Fruit fly (Drosophila melanogaster): ENCODE measurements around the gene CG17261.
A peak's percentile ranks its signal among the peaks of the same experiment; 100 is the strongest.

CG17261 gene

DNA sequence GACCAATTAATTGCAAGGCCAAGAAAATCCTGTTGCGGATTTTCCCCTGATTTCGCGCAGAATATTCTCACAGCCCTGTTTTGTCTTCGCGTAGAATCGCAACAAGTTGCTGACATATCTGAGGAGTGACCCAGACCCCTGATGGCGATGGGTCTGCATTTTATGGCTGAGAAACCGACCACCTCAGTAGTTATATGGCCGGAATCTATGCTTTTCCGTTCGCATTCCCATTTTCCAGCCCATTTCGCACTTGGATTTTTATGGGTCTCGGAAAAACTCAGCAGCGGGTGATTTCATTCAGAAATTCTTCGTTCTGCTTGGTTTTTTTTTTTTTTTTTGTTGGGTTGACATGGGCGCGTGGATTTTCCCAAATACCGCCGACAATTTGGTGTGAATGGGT lies 40.5 kb downstream of the CG17261 start:
- TF ChIP-seq sage (GFP tag; optimal IDR thresholded peaks at IDR 0.05) (no peak), fru (GFP tag; optimal IDR thresholded peaks at IDR 0.05) (no peak), Mio (GFP tag; optimal IDR thresholded peaks at IDR 0.05) (no peak), Hr83 (GFP tag; optimal IDR thresholded peaks at IDR 0.05; ENCODE audit: poor library complexity, severe bottlenecking) (no peak), brk (GFP tag; optimal IDR thresholded peaks at IDR 0.05) (no peak), Rel (GFP tag; optimal IDR thresholded peaks at IDR 0.05) (no peak), Rel (tag; optimal IDR thresholded peaks at IDR 0.05) (no peak), Hr78 (GFP tag; optimal IDR thresholded peaks at IDR 0.05) (no peak), N (GFP tag; optimal IDR thresholded peaks at IDR 0.05) (no peak), dmrt93B (GFP tag; optimal IDR thresholded peaks at IDR 0.05) (no peak), foxo (GFP tag; optimal IDR thresholded peaks at IDR 0.05) (no peak), dl (GFP tag; optimal IDR thresholded peaks at IDR 0.05; ENCODE audit: insufficient read depth in 1 of 2, partially characterized antibody in 2 of 2) (no peak), Dfd (GFP tag; optimal IDR thresholded peaks at IDR 0.05) (no peak), ey (GFP tag; optimal IDR thresholded peaks at IDR 0.05) (no peak), CrebA (GFP tag; optimal IDR thresholded peaks at IDR 0.05; ENCODE audit: borderline replicate concordance) (no peak), tai (GFP tag; optimal IDR thresholded peaks at IDR 0.05) (no peak), GATAd (GFP tag; optimal IDR thresholded peaks at IDR 0.05) (no peak), lola (GFP tag; optimal IDR thresholded peaks at IDR 0.05) (no peak), dsf (GFP tag; optimal IDR thresholded peaks at IDR 0.05; ENCODE audit: borderline replicate concordance) (no peak), jim (GFP tag; optimal IDR thresholded peaks at IDR 0.05) (no peak)

DNA sequence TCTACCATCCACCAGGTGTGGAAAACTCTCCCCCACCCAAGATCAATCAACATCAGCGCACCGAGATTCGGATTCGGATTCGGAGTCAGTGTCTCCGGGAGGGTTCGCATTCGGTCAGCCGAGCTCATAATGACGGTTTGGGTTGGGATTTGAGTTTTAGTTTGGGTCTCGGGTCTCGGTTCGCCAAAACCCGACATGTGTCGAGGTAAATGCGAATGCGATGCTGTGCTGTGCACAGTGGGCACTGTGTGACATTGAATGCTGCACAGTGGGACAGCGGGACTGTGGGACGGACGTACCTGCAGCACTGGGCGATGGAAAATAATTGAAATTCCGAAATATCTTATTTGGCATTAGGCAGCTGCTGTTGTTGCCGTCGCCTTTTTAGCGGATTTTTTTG lies 41.2 kb downstream of the CG17261 start:
- no peak for TF ChIP-seq Rel (GFP tag; optimal IDR thresholded peaks at IDR 0.05)
- TF ChIP-seq Rel (tag; optimal IDR thresholded peaks at IDR 0.05): no peak
- no peak for TF ChIP-seq brk (GFP tag; optimal IDR thresholded peaks at IDR 0.05)
- no peak for TF ChIP-seq Jra (GFP tag; optimal IDR thresholded peaks at IDR 0.05)
- no peak for TF ChIP-seq Vsx2 (GFP tag; optimal IDR thresholded peaks at IDR 0.05; ENCODE audit: partially characterized antibody)
- no peak for TF ChIP-seq Dfd (GFP tag; optimal IDR thresholded peaks at IDR 0.05)
- no peak for TF ChIP-seq OdsH (GFP tag; optimal IDR thresholded peaks at IDR 0.05)
- no peak for TF ChIP-seq jim (GFP tag; optimal IDR thresholded peaks at IDR 0.05)
- TF ChIP-seq woc (GFP tag; optimal IDR thresholded peaks at IDR 0.05): no peak
- TF ChIP-seq fru (GFP tag; optimal IDR thresholded peaks at IDR 0.05): no peak
- TF ChIP-seq dl (GFP tag; optimal IDR thresholded peaks at IDR 0.05; ENCODE audit: insufficient read depth in 1 of 2, partially characterized antibody in 2 of 2): no peak
- no peak for TF ChIP-seq CG32264 (GFP tag; optimal IDR thresholded peaks at IDR 0.05)
- no peak for TF ChIP-seq br (GFP tag; optimal IDR thresholded peaks at IDR 0.05)

DNA sequence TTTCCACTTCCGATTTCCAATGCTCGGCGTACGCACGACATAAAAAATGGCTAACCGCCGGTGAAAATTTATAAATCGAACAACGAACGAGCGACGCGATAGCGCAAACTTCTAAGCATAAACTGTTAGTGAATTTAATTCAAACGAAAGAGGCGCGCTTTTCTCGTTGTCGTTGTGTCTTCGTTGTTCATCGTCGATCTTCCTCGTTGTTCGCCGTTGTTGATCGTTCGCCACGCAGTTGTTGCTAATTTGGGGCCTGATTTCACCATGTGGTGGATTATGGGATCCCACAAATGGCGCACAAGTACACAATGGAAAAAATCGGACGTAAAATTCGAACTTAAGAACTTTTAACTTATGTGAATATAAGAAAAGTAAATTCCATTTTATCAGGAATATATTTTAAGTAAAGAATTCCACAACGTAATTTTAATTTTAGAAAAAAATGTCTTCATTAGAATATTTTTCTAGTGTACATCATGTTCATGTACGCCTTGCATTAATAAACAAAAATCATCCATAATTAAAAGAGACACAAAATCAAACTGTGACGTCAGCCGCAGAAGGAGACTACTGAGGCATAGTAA lies 44.0 kb downstream of the CG17261 start:
- TF ChIP-seq CG9705 (GFP tag; optimal IDR thresholded peaks at IDR 0.05) (no peak), usp (GFP tag; optimal IDR thresholded peaks at IDR 0.05) (no peak), tai (GFP tag; optimal IDR thresholded peaks at IDR 0.05) (no peak), fru (GFP tag; optimal IDR thresholded peaks at IDR 0.05) (peak; percentile 48), Myc (optimal IDR thresholded peaks at IDR 0.05) (no peak), pan (optimal IDR thresholded peaks at IDR 0.05) (no peak), Dfd (GFP tag; optimal IDR thresholded peaks at IDR 0.05) (no peak), woc (GFP tag; optimal IDR thresholded peaks at IDR 0.05) (no peak), GATAd (GFP tag; optimal IDR thresholded peaks at IDR 0.05) (no peak), foxo (GFP tag; optimal IDR thresholded peaks at IDR 0.05) (peak in 1 of 2 experiments; percentile 58), CrebA (GFP tag; optimal IDR thresholded peaks at IDR 0.05; ENCODE audit: borderline replicate concordance) (no peak), OdsH (GFP tag; optimal IDR thresholded peaks at IDR 0.05) (peak; percentile 57), psq (GFP tag; optimal IDR thresholded peaks at IDR 0.05) (peak; percentile 38), dl (GFP tag; optimal IDR thresholded peaks at IDR 0.05; ENCODE audit: insufficient read depth in 1 of 2, partially characterized antibody in 2 of 2) (no peak), h (GFP tag; optimal IDR thresholded peaks at IDR 0.05) (peak; percentile 66), jim (GFP tag; optimal IDR thresholded peaks at IDR 0.05) (no peak), ey (GFP tag; optimal IDR thresholded peaks at IDR 0.05) (peak; percentile 34), Rel (GFP tag; optimal IDR thresholded peaks at IDR 0.05) (no peak), Rel (tag; optimal IDR thresholded peaks at IDR 0.05) (no peak), lola (GFP tag; optimal IDR thresholded peaks at IDR 0.05) (no peak), Jra (GFP tag; optimal IDR thresholded peaks at IDR 0.05) (no peak), dmrt93B (GFP tag; optimal IDR thresholded peaks at IDR 0.05) (no peak), brk (GFP tag; optimal IDR thresholded peaks at IDR 0.05) (no peak), Hr78 (GFP tag; optimal IDR thresholded peaks at IDR 0.05) (no peak), HLH106 (tag; optimal IDR thresholded peaks at IDR 0.05) (peak; percentile 48), Hr83 (GFP tag; optimal IDR thresholded peaks at IDR 0.05; ENCODE audit: poor library complexity, severe bottlenecking) (no peak), Mio (GFP tag; optimal IDR thresholded peaks at IDR 0.05) (no peak), rgr (GFP tag; optimal IDR thresholded peaks at IDR 0.05) (peak; percentile 54), Sp1 (GFP tag; optimal IDR thresholded peaks at IDR 0.05) (peak; percentile 27), N (GFP tag; optimal IDR thresholded peaks at IDR 0.05) (no peak), Abd-B (GFP tag; optimal IDR thresholded peaks at IDR 0.05) (no peak), Vsx2 (GFP tag; optimal IDR thresholded peaks at IDR 0.05; ENCODE audit: partially characterized antibody) (no peak), Hnf4 (GFP tag; optimal IDR thresholded peaks at IDR 0.05) (peak; percentile 18), CG32264 (GFP tag; optimal IDR thresholded peaks at IDR 0.05) (no peak), sv (GFP tag; optimal IDR thresholded peaks at IDR 0.05) (peak; percentile 30), sage (GFP tag; optimal IDR thresholded peaks at IDR 0.05) (no peak), br (GFP tag; optimal IDR thresholded peaks at IDR 0.05) (peak; percentile 48), dsf (GFP tag; optimal IDR thresholded peaks at IDR 0.05; ENCODE audit: borderline replicate concordance) (no peak), Dif (GFP tag; optimal IDR thresholded peaks at IDR 0.05; ENCODE audit: partially characterized antibody) (no peak)
